Worm (Caenorhabditis elegans) whole organism, midembryonic: Measurements from ENCODE around the gene gst-36.

Experiments used
- T22C8.4 ChIP-seq: fragments of 200-800 bp; sonication (Bioruptor generic); IDR thresholded peaks from 2 replicates; pipeline ENCODE4 v1.3.6; 2022; ENCODE audit warnings: missing genetic modification characterization, missing compliant biosample characterization
- cog-1 ChIP-seq: sonication (generic microtip); optimal IDR thresholded peaks from 2 replicates; lab custom pipeline; 2016; ENCODE audit warnings: missing genetic modification characterization, missing compliant biosample characterization
- flt-1 ChIP-seq: fragments of 200-800 bp; sonication (Bioruptor generic); IDR thresholded peaks from 2 replicates; pipeline ENCODE4 v1.3.6; 2022; ENCODE audit warnings: missing genetic modification characterization, missing compliant biosample characterization
- klf-2 ChIP-seq: fragments of 200-800 bp; sonication (Bioruptor generic); conservative IDR thresholded peaks from 2 replicates; pipeline ENCODE4 v1.3.6; 2022; ENCODE audit warnings: missing genetic modification reagents, missing genetic modification characterization, missing compliant biosample characterization
- med-1 ChIP-seq: sonication (generic microtip); optimal IDR thresholded peaks from 2 replicates; lab custom pipeline; 2017; ENCODE audit warnings: missing genetic modification characterization, mild to moderate bottlenecking, missing compliant biosample characterization, antibody characterized with exemption, missing genetic modification reagents; ENCODE audit not compliant: insufficient read depth
- ref-1 ChIP-seq: fragments of 200-800 bp; sonication (Bioruptor generic); conservative IDR thresholded peaks from 2 replicates; pipeline ENCODE4 v1.3.6; 2022; ENCODE audit warnings: missing genetic modification reagents, missing genetic modification characterization, missing compliant biosample characterization
- tab-1 ChIP-seq: fragments of 200-800 bp; sonication (Bioruptor generic); IDR thresholded peaks from 2 replicates; pipeline ENCODE4 v1.3.6; 2022; ENCODE audit warnings: missing genetic modification characterization, missing compliant biosample characterization
- ztf-23 ChIP-seq: fragments of 200-800 bp; sonication (Bioruptor generic); IDR thresholded peaks from 2 replicates; pipeline ENCODE4 v1.3.6; 2022; ENCODE audit warnings: missing genetic modification reagents, missing genetic modification characterization, missing compliant biosample characterization
- ztf-29 ChIP-seq: fragments of 200-800 bp; sonication (Bioruptor generic); IDR thresholded peaks from 2 replicates; pipeline ENCODE4 v1.3.6; 2022; ENCODE audit warnings: missing genetic modification reagents, missing genetic modification characterization, missing compliant biosample characterization

Gene gst-36

ce11 chrX:9846975-9847374 lies 15.8 kb downstream of the gst-36 start, which contains the start of gene vab-15:
Gene vab-15 (plus strand): TSS chrX:9847275.
- TF ChIP-seq ztf-29 (no peak), med-1 (GFP tag; lab: Kevin White, UChicago) (no peak), tab-1 (GFP tag; lab: Robert Waterston, UW) (no peak), ztf-23 (GFP tag; lab: Robert Waterston, UW) (no peak)

ce11 chrX:9845916-9846315 lies 16.8 kb downstream of the gst-36 start:
- TF ChIP-seq klf-2 (no peak), tab-1 (GFP tag; lab: Robert Waterston, UW) (no peak), ztf-29 (no peak), cog-1 (tag; lab: Kevin White, UChicago) (no peak), med-1 (GFP tag; lab: Kevin White, UChicago) (no peak)

ce11 chrX:9843568-9843967 lies 19.2 kb downstream of the gst-36 start:
- TF ChIP-seq klf-2 (no peak), flt-1 (GFP tag; lab: Robert Waterston, UW) (no peak), T22C8.4 (GFP tag; lab: Robert Waterston, UW) (no peak), ztf-23 (GFP tag; lab: Robert Waterston, UW) (no peak), ref-1 (GFP tag; lab: Robert Waterston, UW) (no peak), ztf-29 (no peak), cog-1 (tag; lab: Kevin White, UChicago) (no peak), tab-1 (GFP tag; lab: Robert Waterston, UW) (no peak), med-1 (GFP tag; lab: Kevin White, UChicago) (no peak)

- no peak for TF ChIP-seq med-1 (GFP tag; lab: Kevin White, UChicago)
These were observed 20.7 kb downstream of the gst-36 start for ce11 chrX:9842102-9842501.

- TF ChIP-seq med-1 (GFP tag; lab: Kevin White, UChicago) (no peak), ref-1 (GFP tag; lab: Robert Waterston, UW) (no peak), flt-1 (GFP tag; lab: Robert Waterston, UW) (no peak), ztf-23 (GFP tag; lab: Robert Waterston, UW) (no peak), tab-1 (GFP tag; lab: Robert Waterston, UW) (no peak), klf-2 (no peak), cog-1 (tag; lab: Kevin White, UChicago) (no peak), T22C8.4 (GFP tag; lab: Robert Waterston, UW) (no peak), ztf-29 (no peak)
These were observed 21.9 kb downstream of the gst-36 start for ce11 chrX:9840864-9841263.

ce11 chrX:9837989-9838541 lies 24.7 kb downstream of the gst-36 start, which contains the start of gene ipla-2:
Gene ipla-2 (minus strand): TSS chrX:9838039.
- TF ChIP-seq cog-1 (tag; lab: Kevin White, UChicago) (peak; percentile 7), T22C8.4 (GFP tag; lab: Robert Waterston, UW) (no peak), ztf-29 (no peak)

- TF ChIP-seq klf-2 (no peak), T22C8.4 (GFP tag; lab: Robert Waterston, UW) (no peak), ztf-29 (no peak), flt-1 (GFP tag; lab: Robert Waterston, UW) (no peak), ref-1 (GFP tag; lab: Robert Waterston, UW) (no peak), tab-1 (GFP tag; lab: Robert Waterston, UW) (no peak), med-1 (GFP tag; lab: Kevin White, UChicago) (no peak), cog-1 (tag; lab: Kevin White, UChicago) (no peak), ztf-23 (GFP tag; lab: Robert Waterston, UW) (no peak)
These were observed 30.4 kb downstream of the gst-36 start for ce11 chrX:9832370-9832769.

ce11 chrX:9831215-9831614 lies 31.5 kb downstream of the gst-36 start, which contains the start of gene rrc-1:
Gene rrc-1 (minus strand): TSS chrX:9831288.
- TF ChIP-seq tab-1 (GFP tag; lab: Robert Waterston, UW) (no peak), T22C8.4 (GFP tag; lab: Robert Waterston, UW) (no peak), ref-1 (GFP tag; lab: Robert Waterston, UW) (no peak), ztf-29 (no peak), med-1 (GFP tag; lab: Kevin White, UChicago) (no peak), ztf-23 (GFP tag; lab: Robert Waterston, UW) (no peak), klf-2 (no peak), cog-1 (tag; lab: Kevin White, UChicago) (no peak), flt-1 (GFP tag; lab: Robert Waterston, UW) (no peak)

- peak; percentile 44; the same call in 1 of the 2 replicates for TF ChIP-seq T22C8.4 (GFP tag; lab: Robert Waterston, UW)
- no peak for TF ChIP-seq med-1 (GFP tag; lab: Kevin White, UChicago)
These were observed 40.0 kb downstream of the gst-36 start for ce11 chrX:9822606-9823264.

ce11 chrX:9822173-9822572 lies 40.6 kb downstream of the gst-36 start, which contains the start of gene dpy-22:
Gene dpy-22 (minus strand): TSS chrX:9822273.
- TF ChIP-seq T22C8.4 (GFP tag; lab: Robert Waterston, UW) (no peak), cog-1 (tag; lab: Kevin White, UChicago) (no peak), ztf-23 (GFP tag; lab: Robert Waterston, UW) (no peak), med-1 (GFP tag; lab: Kevin White, UChicago) (no peak), klf-2 (no peak), ref-1 (GFP tag; lab: Robert Waterston, UW) (no peak), ztf-29 (no peak), tab-1 (GFP tag; lab: Robert Waterston, UW) (no peak), flt-1 (GFP tag; lab: Robert Waterston, UW) (no peak)
